Worm (Caenorhabditis elegans) whole organism, L1 larva: ENCODE results near the gene F12E12.2.

Experiments used
- C04F5.9 ChIP-seq: sonication (generic microtip); optimal IDR thresholded peaks from 2 replicates; lab custom pipeline; 2016; ENCODE audit warnings: missing genetic modification characterization, missing compliant biosample characterization
- C34B4.2 ChIP-seq: sonication (generic microtip); optimal IDR thresholded peaks from 2 replicates; lab custom pipeline; 2017; ENCODE audit warnings: mild to moderate bottlenecking, missing genetic modification characterization, missing compliant biosample characterization
- alr-1 ChIP-seq: fragments of 200-800 bp; sonication (Bioruptor generic); optimal IDR thresholded peaks from 2 replicates; lab custom pipeline; 2018; ENCODE audit warnings: borderline replicate concordance, mild to moderate bottlenecking, missing genetic modification characterization, missing compliant biosample characterization
- aly-2 ChIP-seq: fragments of 150-350 bp; optimal IDR thresholded peaks from 2 replicates; lab custom pipeline; 2014; ENCODE audit warnings: missing biosample characterization, missing genetic modification characterization
- ama-1 ChIP-seq: fragments of 150-350 bp; optimal IDR thresholded peaks from 2 replicates; lab custom pipeline; 2014
- ceh-63 ChIP-seq: fragments of 200-800 bp; sonication (Bioruptor generic); optimal IDR thresholded peaks from 2 replicates; lab custom pipeline; 2018; ENCODE audit warnings: mild to moderate bottlenecking, missing genetic modification characterization, missing compliant biosample characterization
- ceh-88 ChIP-seq: fragments of 200-800 bp; sonication (Bioruptor generic); IDR thresholded peaks from 2 replicates; pipeline ENCODE4 v1.3.6; 2022; ENCODE audit warnings: missing genetic modification characterization, missing compliant biosample characterization
- ceh-90 ChIP-seq: sonication (generic microtip); optimal IDR thresholded peaks from 2 replicates; lab custom pipeline; 2016; ENCODE audit warnings: missing genetic modification characterization, missing compliant biosample characterization
- dsc-1 ChIP-seq: sonication (generic microtip); optimal IDR thresholded peaks from 2 replicates; lab custom pipeline; 2016; ENCODE audit warnings: mild to moderate bottlenecking, missing genetic modification characterization, missing compliant biosample characterization
- efl-1 ChIP-seq, 4 experiments: fragments of 150-350 bp; optimal IDR thresholded peaks in 3 of 4; peaks in 1 of 4; 1 replicate in 1 of 4; 2 replicates in 3 of 4; lab custom pipeline; 2014; ENCODE audit warnings: missing biosample characterization in 2 of 4, missing genetic modification characterization in 2 of 4, missing genetic modification reagents in 2 of 4
- efl-3 ChIP-seq: fragments of 200-800 bp; sonication (Bioruptor generic); optimal IDR thresholded peaks from 2 replicates; lab custom pipeline; 2018; ENCODE audit warnings: mild to moderate bottlenecking, missing genetic modification characterization, missing compliant biosample characterization
- egl-27 ChIP-seq, 2 experiments: fragments of 150-350 bp in 1 of 2; sonication (generic microtip); optimal IDR thresholded peaks; 3 replicates each; lab custom pipeline; 2017 to 2018; ENCODE audit warnings: missing biosample characterization in 2 of 2, missing genetic modification characterization in 2 of 2, missing genetic modification reagents in 2 of 2
- elt-3 ChIP-seq, 6 experiments: fragments of 150-350 bp in 1 of 6; sonication (generic microtip); optimal IDR thresholded peaks; 2 replicates each; lab custom pipeline; 2017 to 2018; ENCODE audit warnings: missing biosample characterization in 6 of 6, missing genetic modification characterization in 6 of 6, inconsistent platforms in 1 of 6
- ets-5 ChIP-seq: fragments of 200-800 bp; sonication (Bioruptor generic); IDR thresholded peaks from 2 replicates; pipeline ENCODE4 v1.3.6; 2022; ENCODE audit warnings: missing genetic modification characterization, missing compliant biosample characterization
- fkh-10 ChIP-seq: sonication (generic microtip); optimal IDR thresholded peaks from 2 replicates; lab custom pipeline; 2017; ENCODE audit warnings: missing biosample characterization, missing genetic modification reagents, missing genetic modification characterization
- fkh-4 ChIP-seq: sonication (generic microtip); optimal IDR thresholded peaks from 2 replicates; lab custom pipeline; 2016; ENCODE audit warnings: missing compliant biosample characterization, missing genetic modification characterization, borderline replicate concordance
- fkh-8 ChIP-seq: sonication (generic microtip); optimal IDR thresholded peaks from 2 replicates; lab custom pipeline; 2016; ENCODE audit warnings: mild to moderate bottlenecking, missing genetic modification characterization, missing compliant biosample characterization
- fos-1 ChIP-seq: fragments of 150-350 bp; optimal IDR thresholded peaks from 2 replicates; lab custom pipeline; 2014; ENCODE audit warnings: missing biosample characterization, missing genetic modification characterization
- grh-1 ChIP-seq: fragments of 200-800 bp; sonication (Bioruptor generic); IDR thresholded peaks from 2 replicates; pipeline ENCODE4 v1.3.6; 2022; ENCODE audit warnings: missing genetic modification reagents, missing genetic modification characterization, missing compliant biosample characterization
- hpl-2 ChIP-seq: fragments of 150-350 bp; optimal IDR thresholded peaks from 2 replicates; lab custom pipeline; 2014; ENCODE audit warnings: missing biosample characterization, missing genetic modification reagents, missing genetic modification characterization
- irx-1 ChIP-seq: sonication (generic microtip); optimal IDR thresholded peaks from 2 replicates; lab custom pipeline; 2016; ENCODE audit warnings: missing genetic modification characterization, missing compliant biosample characterization
- lin-13 ChIP-seq: fragments of 150-350 bp; optimal IDR thresholded peaks from 2 replicates; lab custom pipeline; 2014; ENCODE audit warnings: missing biosample characterization, missing genetic modification reagents, missing genetic modification characterization
- lin-14 ChIP-seq: fragments of 200-800 bp; sonication (Bioruptor generic); optimal IDR thresholded peaks from 2 replicates; lab custom pipeline; 2018; ENCODE audit warnings: mild to moderate bottlenecking, missing genetic modification characterization, moderate library complexity, missing compliant biosample characterization
- lin-35 ChIP-seq, 2 experiments: fragments of 150-350 bp; optimal IDR thresholded peaks; 2 replicates each; lab custom pipeline; 2014; ENCODE audit warnings: missing biosample characterization in 2 of 2, missing genetic modification characterization in 2 of 2, missing genetic modification reagents in 2 of 2
- lin-39 ChIP-seq: fragments of 150-350 bp; optimal IDR thresholded peaks from 2 replicates; lab custom pipeline; 2014; ENCODE audit warnings: missing biosample characterization, missing genetic modification reagents, missing genetic modification characterization
- mef-2 ChIP-seq: fragments of 150-350 bp; optimal IDR thresholded peaks from 2 replicates; lab custom pipeline; 2014; ENCODE audit warnings: missing biosample characterization, missing genetic modification characterization
- mep-1 ChIP-seq: fragments of 150-350 bp; optimal IDR thresholded peaks from 2 replicates; lab custom pipeline; 2014; ENCODE audit warnings: missing biosample characterization, missing genetic modification characterization
- nhr-11 ChIP-seq: fragments of 150-350 bp; optimal IDR thresholded peaks from 2 replicates; lab custom pipeline; 2014; ENCODE audit warnings: missing biosample characterization, missing genetic modification characterization
- nhr-12 ChIP-seq: sonication (generic microtip); optimal IDR thresholded peaks from 2 replicates; lab custom pipeline; 2017; ENCODE audit warnings: missing biosample characterization, missing genetic modification characterization
- nhr-20 ChIP-seq: sonication (generic microtip); optimal IDR thresholded peaks from 2 replicates; lab custom pipeline; 2016; ENCODE audit warnings: mild to moderate bottlenecking, missing genetic modification characterization, missing compliant biosample characterization
- nhr-28 ChIP-seq: fragments of 150-350 bp; optimal IDR thresholded peaks from 2 replicates; lab custom pipeline; 2014; ENCODE audit warnings: missing biosample characterization, missing genetic modification characterization
- nhr-47 ChIP-seq: sonication (generic microtip); optimal IDR thresholded peaks from 2 replicates; lab custom pipeline; 2016; ENCODE audit warnings: mild to moderate bottlenecking, missing genetic modification characterization, moderate library complexity, missing compliant biosample characterization
- nhr-71 ChIP-seq: sonication (generic microtip); optimal IDR thresholded peaks from 2 replicates; lab custom pipeline; 2016; ENCODE audit warnings: mild to moderate bottlenecking, missing genetic modification characterization, moderate library complexity, missing compliant biosample characterization
- nhr-76 ChIP-seq: sonication (generic microtip); optimal IDR thresholded peaks from 2 replicates; lab custom pipeline; 2017; ENCODE audit warnings: missing biosample characterization, missing genetic modification characterization
- nhr-85 ChIP-seq: sonication (generic microtip); peaks from one replicate; lab custom pipeline; 2016; ENCODE audit warnings: missing genetic modification characterization, inconsistent platforms, missing compliant biosample characterization
- pag-3 ChIP-seq: sonication (generic microtip); optimal IDR thresholded peaks from 2 replicates; lab custom pipeline; 2017; ENCODE audit warnings: missing genetic modification characterization, mild to moderate bottlenecking, missing compliant biosample characterization, antibody characterized with exemption, borderline replicate concordance; ENCODE audit not compliant: insufficient read depth
- pax-3 ChIP-seq: fragments of 200-800 bp; sonication (Bioruptor generic); optimal IDR thresholded peaks from 2 replicates; lab custom pipeline; 2018; ENCODE audit warnings: mild to moderate bottlenecking, missing genetic modification characterization, moderate library complexity, missing compliant biosample characterization
- snpc-4 ChIP-seq: fragments of 150-350 bp; optimal IDR thresholded peaks from 2 replicates; lab custom pipeline; 2014; ENCODE audit warnings: missing biosample characterization, missing genetic modification characterization
- snu-23 ChIP-seq: sonication (generic microtip); optimal IDR thresholded peaks from 2 replicates; lab custom pipeline; 2016; ENCODE audit warnings: missing genetic modification characterization, missing compliant biosample characterization
- swsn-7 ChIP-seq: sonication (generic microtip); optimal IDR thresholded peaks from 2 replicates; lab custom pipeline; 2016; ENCODE audit warnings: missing genetic modification characterization, missing compliant biosample characterization
- tlp-1 ChIP-seq: fragments of 150-350 bp; optimal IDR thresholded peaks from 2 replicates; lab custom pipeline; 2014; ENCODE audit warnings: missing biosample characterization, missing genetic modification characterization
- unc-62 ChIP-seq: fragments of 150-350 bp; optimal IDR thresholded peaks from 2 replicates; lab custom pipeline; 2014; ENCODE audit warnings: missing biosample characterization, missing genetic modification reagents, missing genetic modification characterization
- unc-98 ChIP-seq: fragments of 200-800 bp; sonication (Bioruptor generic); IDR thresholded peaks from 2 replicates; pipeline ENCODE4 v1.3.6; 2022; ENCODE audit warnings: missing genetic modification characterization, missing compliant biosample characterization
- xbp-1 ChIP-seq: sonication (generic microtip); optimal IDR thresholded peaks from 2 replicates; lab custom pipeline; 2016; ENCODE audit warnings: missing genetic modification characterization, missing compliant biosample characterization
- zag-1 ChIP-seq: fragments of 150-350 bp; optimal IDR thresholded peaks from 2 replicates; lab custom pipeline; 2014; ENCODE audit warnings: missing biosample characterization, missing genetic modification characterization
- ztf-11 ChIP-seq, 2 experiments: sonication (generic microtip); optimal IDR thresholded peaks; 2 replicates each; lab custom pipeline; 2016 to 2017; ENCODE audit warnings: missing genetic modification characterization in 2 of 2, missing biosample characterization in 1 of 2, missing compliant biosample characterization in 1 of 2

Gene F12E12.2

ce11 chrII:3747405-3747804 is 7.7 kb downstream of the F12E12.2 start, which contains the start of gene fbxb-92:
fbxb-92 (minus strand) TSS chrII:3747505.
- TF ChIP-seq ets-5 (GFP tag; lab: Robert Waterston, UW) (no peak), nhr-85 (tag; lab: Kevin White, UChicago) (no peak), pag-3 (no peak), zag-1 (tag; lab: Kevin White, UChicago) (no peak), nhr-76 (no peak), lin-13 (GFP tag; lab: Kevin White, UChicago) (no peak), elt-3 (tag; optimal IDR thresholded peaks at IDR 0.05; lab: Kevin White, UChicago) (no peak), dsc-1 (no peak), xbp-1 (no peak), ceh-90 (tag; lab: Kevin White, UChicago) (no peak), ceh-88 (GFP tag; lab: Robert Waterston, UW) (no peak), lin-35 (GFP tag; optimal IDR thresholded peaks at IDR 0.05; lab: Kevin White, UChicago) (no peak), aly-2 (no peak), nhr-71 (tag; lab: Kevin White, UChicago) (no peak), nhr-12 (tag; lab: Kevin White, UChicago) (no peak), nhr-47 (no peak), fkh-4 (no peak)
- TF ChIP-seq, all 84 proteins: peak for 0

ce11 chrII:3748719-3749118 is 9.0 kb downstream of the F12E12.2 start, which contains the start of gene fbxb-90:
fbxb-90 (minus strand) TSS chrII:3748819.
- TF ChIP-seq pax-3 (no peak), C34B4.2 (no peak), fos-1 (tag; lab: Kevin White, UChicago) (no peak), pag-3 (no peak), nhr-12 (tag; lab: Kevin White, UChicago) (no peak), aly-2 (no peak), dsc-1 (no peak), nhr-28 (no peak), nhr-11 (tag; lab: Kevin White, UChicago) (no peak), lin-14 (GFP tag; lab: Kevin White, UChicago) (no peak), elt-3 (tag; optimal IDR thresholded peaks at IDR 0.05; lab: Kevin White, UChicago) (no peak), efl-1 (optimal IDR thresholded peaks at IDR 0.05; lab: Kevin White, UChicago) (no peak), efl-1 (GFP tag; optimal IDR thresholded peaks at IDR 0.05 in 1 of 2; lab: Kevin White, UChicago) (no peak)

- TF ChIP-seq nhr-71 (tag; lab: Kevin White, UChicago) (no peak), snpc-4 (tag; lab: Kevin White, UChicago) (no peak), alr-1 (tag; lab: Kevin White, UChicago) (no peak), snu-23 (GFP tag; lab: Kevin White, UChicago) (no peak), nhr-76 (no peak), fkh-8 (tag; lab: Kevin White, UChicago) (no peak), ceh-63 (GFP tag; lab: Kevin White, UChicago) (no peak), egl-27 (tag; optimal IDR thresholded peaks at IDR 0.05; lab: Kevin White, UChicago) (no peak), unc-62 (GFP tag; lab: Kevin White, UChicago) (no peak), hpl-2 (GFP tag; lab: Kevin White, UChicago) (no peak), C04F5.9 (no peak), lin-35 (GFP tag; optimal IDR thresholded peaks at IDR 0.05; lab: Kevin White, UChicago) (no peak), nhr-28 (no peak), swsn-7 (tag; lab: Kevin White, UChicago) (no peak), nhr-20 (no peak), lin-14 (GFP tag; lab: Kevin White, UChicago) (no peak), mep-1 (tag; lab: Kevin White, UChicago) (no peak), xbp-1 (no peak), lin-39 (tag; lab: Kevin White, UChicago) (no peak)
Observed at ce11 chrII:3750685-3751084, 10.9 kb downstream of the F12E12.2 start, which contains the start of gene fbxb-91. fbxb-91 (minus strand) TSS chrII:3750785.

ce11 chrII:3752184-3752583 is 12.4 kb downstream of the F12E12.2 start, which contains the start of gene sdz-11:
sdz-11 (minus strand) TSS chrII:3752284.
- TF ChIP-seq grh-1 (no peak), unc-98 (GFP tag; lab: Robert Waterston, UW) (no peak), mef-2 (no peak), hpl-2 (GFP tag; lab: Kevin White, UChicago) (no peak), ztf-11 (tag; optimal IDR thresholded peaks at IDR 0.05; lab: Kevin White, UChicago) (no peak), fkh-8 (tag; lab: Kevin White, UChicago) (no peak), tlp-1 (tag; lab: Kevin White, UChicago) (no peak), mep-1 (tag; lab: Kevin White, UChicago) (no peak), fkh-10 (no peak), nhr-11 (tag; lab: Kevin White, UChicago) (no peak), ama-1 (lab: Kevin White, UChicago) (no peak), irx-1 (no peak), efl-3 (no peak)
